Worm (Caenorhabditis elegans) whole organism, mixed stage, embryonic: Measurements from ENCODE around the gene F55C12.2.

ENCODE experiments used
- bed-3 ChIP-seq: fragments of 200-800 bp; sonication (Bioruptor generic); optimal IDR thresholded peaks from 3 replicates; lab custom pipeline; 2018; ENCODE audit warnings: mild to moderate bottlenecking, missing genetic modification characterization, moderate library complexity, missing compliant biosample characterization
- ceh-39 ChIP-seq: fragments of 150-350 bp; optimal IDR thresholded peaks from 2 replicates; lab custom pipeline; 2014; ENCODE audit warnings: missing biosample characterization, missing genetic modification characterization
- cnd-1 ChIP-seq: fragments of 200-800 bp; sonication (Bioruptor generic); optimal IDR thresholded peaks from 2 replicates; lab custom pipeline; 2018; ENCODE audit warnings: mild to moderate bottlenecking, missing genetic modification characterization, missing compliant biosample characterization
- elt-1 ChIP-seq: sonication (generic microtip); optimal IDR thresholded peaks from 2 replicates; lab custom pipeline; 2017; ENCODE audit warnings: missing genetic modification characterization, mild to moderate bottlenecking, missing compliant biosample characterization, antibody characterized with exemption, moderate library complexity, borderline replicate concordance; ENCODE audit not compliant: insufficient read depth
- elt-3 ChIP-seq: fragments of 150-350 bp; optimal IDR thresholded peaks from 2 replicates; lab custom pipeline; 2014; ENCODE audit warnings: missing biosample characterization, missing genetic modification characterization
- lin-13 ChIP-seq: fragments of 150-350 bp; optimal IDR thresholded peaks from 2 replicates; lab custom pipeline; 2014; ENCODE audit warnings: missing biosample characterization, missing genetic modification characterization
- lsy-2 ChIP-seq: fragments of 150-350 bp; optimal IDR thresholded peaks from 2 replicates; lab custom pipeline; 2014; ENCODE audit warnings: missing biosample characterization, missing genetic modification characterization
- mab-5 ChIP-seq: fragments of 150-350 bp; optimal IDR thresholded peaks from 2 replicates; lab custom pipeline; 2014; ENCODE audit warnings: missing biosample characterization, missing genetic modification characterization
- nhr-2 ChIP-seq: fragments of 150-350 bp; optimal IDR thresholded peaks from 2 replicates; lab custom pipeline; 2014; ENCODE audit warnings: missing biosample characterization, missing genetic modification characterization
- nhr-237 ChIP-seq: fragments of 150-350 bp; optimal IDR thresholded peaks from 2 replicates; lab custom pipeline; 2014; ENCODE audit warnings: missing biosample characterization, missing genetic modification characterization
- nhr-28 ChIP-seq: fragments of 150-350 bp; optimal IDR thresholded peaks from 2 replicates; lab custom pipeline; 2014; ENCODE audit warnings: missing biosample characterization, missing genetic modification characterization
- pha-4 ChIP-seq: fragments of 150-350 bp; optimal IDR thresholded peaks from 2 replicates; lab custom pipeline; 2018; ENCODE audit warnings: missing biosample characterization, missing genetic modification reagents, missing genetic modification characterization
- unc-62 ChIP-seq: fragments of 150-350 bp; optimal IDR thresholded peaks from 2 replicates; lab custom pipeline; 2014; ENCODE audit warnings: missing biosample characterization, missing genetic modification reagents, missing genetic modification characterization
- ztf-11 ChIP-seq: fragments of 150-350 bp; optimal IDR thresholded peaks from 2 replicates; lab custom pipeline; 2014; ENCODE audit warnings: missing biosample characterization, missing genetic modification characterization

- TF ChIP-seq lin-13 (tag; lab: Kevin White, UChicago) = no peak
- no peak for TF ChIP-seq elt-3 (tag; lab: Kevin White, UChicago)
- TF ChIP-seq nhr-2 = no peak
- no peak for TF ChIP-seq ceh-39 (tag; lab: Kevin White, UChicago)
- TF ChIP-seq nhr-237 = no peak
- no peak for TF ChIP-seq elt-1 (tag; lab: Kevin White, UChicago)
- TF ChIP-seq nhr-28 (tag; lab: Kevin White, UChicago) = no peak
- no peak for TF ChIP-seq bed-3 (GFP tag; lab: Kevin White, UChicago)
- no peak for TF ChIP-seq pha-4 (tag; lab: Kevin White, UChicago)
- no peak for TF ChIP-seq ztf-11 (tag; lab: Kevin White, UChicago)
- TF ChIP-seq cnd-1 (tag; lab: Kevin White, UChicago) = no peak
- TF ChIP-seq mab-5 (tag; lab: Kevin White, UChicago) = no peak
- no peak for TF ChIP-seq unc-62 (GFP tag; lab: Kevin White, UChicago)
- no peak for TF ChIP-seq lsy-2 (tag; lab: Kevin White, UChicago)
Observed at ce11 chrII:5838453-5838852, 38.2 kb upstream of the F55C12.2 start, which contains the start of gene ZK1248.15.
